Worm (Caenorhabditis elegans): Measurements from ENCODE around the gene chil-15.

DNA sequence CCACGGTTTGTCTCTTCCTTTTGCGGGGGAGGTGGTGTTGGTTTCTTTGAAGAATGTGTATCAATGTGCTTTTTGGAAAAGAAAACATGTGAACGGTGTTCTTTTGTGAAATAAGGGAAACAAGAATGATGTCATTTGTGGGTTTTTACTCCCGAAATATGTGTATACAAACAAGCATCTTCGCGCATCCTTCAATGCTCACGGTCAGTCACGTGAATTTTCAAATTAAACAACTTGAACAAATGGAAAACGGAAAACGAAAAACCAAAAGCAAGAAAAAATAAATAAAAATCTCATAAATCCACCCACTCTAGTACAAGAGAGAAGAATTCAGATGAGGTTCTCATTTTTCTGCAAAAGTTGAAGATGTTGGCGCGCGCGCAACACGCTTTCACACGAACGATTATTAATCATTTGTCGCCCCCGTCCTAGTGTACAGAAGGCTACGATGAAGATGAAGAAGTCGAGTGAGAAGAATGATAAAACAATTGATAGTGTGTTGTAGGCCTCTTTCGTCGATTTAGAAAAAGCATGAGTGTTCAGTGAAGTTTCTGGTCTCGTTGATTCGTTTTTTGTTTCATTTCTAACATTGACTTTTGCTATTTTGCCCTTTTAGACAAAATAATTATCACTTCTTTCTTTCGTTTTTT lies 41.8 kb upstream of the chil-15 start:
- TF ChIP-seq nhr-237 (tag; optimal IDR thresholded peaks at IDR 0.05), result no peak
- TF ChIP-seq fkh-8 (tag; optimal IDR thresholded peaks at IDR 0.05), result no peak
- no peak for TF ChIP-seq egl-27 (tag; optimal IDR thresholded peaks at IDR 0.05)
- TF ChIP-seq egl-13 (tag; optimal IDR thresholded peaks at IDR 0.05), result no peak
- no peak for TF ChIP-seq aha-1 (tag; optimal IDR thresholded peaks at IDR 0.05)
